Worm (Caenorhabditis elegans): ENCODE measurements around the gene clec-157.

clec-157 gene

DNA sequence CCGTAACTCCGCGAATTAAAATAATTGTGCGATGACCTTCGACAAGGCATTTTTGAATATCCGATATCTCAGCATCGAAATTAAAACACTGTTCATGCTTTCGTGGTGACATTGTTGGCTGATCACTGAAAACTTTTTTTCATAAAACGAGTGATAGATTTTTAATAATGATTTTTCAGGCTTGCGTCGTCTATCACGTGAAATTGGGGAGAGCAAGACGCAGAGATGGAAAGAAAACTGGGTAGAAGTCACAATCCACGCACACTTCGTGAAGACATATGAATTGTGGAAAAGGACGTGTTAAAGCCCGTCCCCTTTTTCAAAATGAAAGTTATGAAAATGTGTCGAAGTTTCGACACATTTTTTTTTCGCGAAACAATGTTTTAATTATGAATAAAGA lies 5.5 kb upstream of the clec-157 start, which contains the start of gene nonu-1:
nonu-1 (minus strand) TSS at position 169 of the 400 bp plus-strand sequence.
- TF ChIP-seq ceh-48 (tag; optimal IDR thresholded peaks at IDR 0.05) (no peak), hlh-30 (tag; optimal IDR thresholded peaks at IDR 0.05; ENCODE audit: insufficient read depth) (peak; percentile 81)

ce11 chrIII:4842173-4842572 lies 2.1 kb downstream of the clec-157 start, which contains the start of gene clec-156:
Gene clec-156 (minus strand): TSS chrIII:4842273.
- no peak for TF ChIP-seq ceh-6 (GFP tag; optimal IDR thresholded peaks at IDR 0.05)
- TF ChIP-seq fkh-10 (GFP tag; optimal IDR thresholded peaks at IDR 0.05), result no peak
- no peak for TF ChIP-seq ceh-14 (tag; optimal IDR thresholded peaks at IDR 0.05)
- no peak for TF ChIP-seq che-1 (tag; optimal IDR thresholded peaks at IDR 0.05)
- no peak for TF ChIP-seq ahr-1 (tag; optimal IDR thresholded peaks at IDR 0.05)
- TF ChIP-seq unc-3 (GFP tag; conservative IDR thresholded peaks at IDR 0.05), result no peak
- TF ChIP-seq unc-3 (tag; optimal IDR thresholded peaks at IDR 0.05), result no peak
- TF ChIP-seq odd-2 (tag; optimal IDR thresholded peaks at IDR 0.05), result no peak
- no peak for TF ChIP-seq pqm-1 (tag; optimal IDR thresholded peaks at IDR 0.05)
- TF ChIP-seq fkh-6 (tag; optimal IDR thresholded peaks at IDR 0.05), result no peak
- TF ChIP-seq C08G9.2 (tag; optimal IDR thresholded peaks at IDR 0.05), result no peak
- TF ChIP-seq ceh-2 (tag; optimal IDR thresholded peaks at IDR 0.05), result no peak
- no peak for TF ChIP-seq ttx-3 (tag; optimal IDR thresholded peaks at IDR 0.05)
- TF ChIP-seq ceh-45 (GFP tag; IDR thresholded peaks at IDR 0.05), result no peak
- TF ChIP-seq ceh-22 (tag; optimal IDR thresholded peaks at IDR 0.05), result no peak
- TF ChIP-seq ceh-48 (tag; optimal IDR thresholded peaks at IDR 0.05), result no peak
- TF ChIP-seq gmeb-2 (tag; optimal IDR thresholded peaks at IDR 0.05), result no peak
- TF ChIP-seq elt-4 (tag; optimal IDR thresholded peaks at IDR 0.05), result no peak

ce11 chrIII:4837429-4837828 lies 6.8 kb downstream of the clec-157 start, which contains the start of the genes acbp-7 and F26A1.19:
Gene acbp-7 (plus strand): TSS chrIII:4837729.
Gene F26A1.19 (plus strand): TSS chrIII:4837731.
- TF ChIP-seq F13H6.1 (tag; optimal IDR thresholded peaks at IDR 0.05), result no peak
- no peak for TF ChIP-seq pax-1 (tag; optimal IDR thresholded peaks at IDR 0.05)
- TF ChIP-seq pag-3 (tag; optimal IDR thresholded peaks at IDR 0.05; ENCODE audit: borderline replicate concordance), result no peak
- no peak for TF ChIP-seq che-1 (tag; optimal IDR thresholded peaks at IDR 0.05)
- TF ChIP-seq dmd-4 (tag; optimal IDR thresholded peaks at IDR 0.05; ENCODE audit: borderline replicate concordance), result no peak
- TF ChIP-seq hlh-30 (tag; optimal IDR thresholded peaks at IDR 0.05; ENCODE audit: insufficient read depth), result no peak
- TF ChIP-seq pat-9 (tag; optimal IDR thresholded peaks at IDR 0.05), result no peak
- TF ChIP-seq sox-4 (tag; optimal IDR thresholded peaks at IDR 0.05), result no peak
- no peak for TF ChIP-seq K02D7.2 (tag; optimal IDR thresholded peaks at IDR 0.05)
- TF ChIP-seq ceh-19 (GFP tag; optimal IDR thresholded peaks at IDR 0.05), result no peak
- no peak for TF ChIP-seq pqm-1 (tag; optimal IDR thresholded peaks at IDR 0.05)
- no peak for TF ChIP-seq dve-1 (tag; optimal IDR thresholded peaks at IDR 0.05)

DNA sequence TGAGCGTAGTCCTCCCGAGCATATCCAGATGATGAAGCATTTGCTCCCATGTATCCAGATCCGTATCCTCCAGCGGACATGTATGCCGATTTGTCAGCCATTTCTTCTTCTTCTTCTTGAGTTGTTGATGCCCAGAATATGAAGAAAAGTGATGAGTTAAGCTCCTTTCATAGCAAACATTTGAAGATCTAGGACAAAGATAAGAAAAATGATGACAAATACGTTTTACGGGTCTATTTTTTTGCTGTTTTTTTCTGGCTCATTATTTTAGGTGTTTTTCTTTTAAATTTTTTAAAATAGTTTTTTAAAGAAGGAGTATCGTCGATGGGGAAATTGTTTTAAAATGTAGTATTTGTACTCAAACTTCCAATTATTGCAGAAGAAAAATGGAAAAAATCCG lies 14.0 kb downstream of the clec-157 start, which contains the start of gene nspd-9:
nspd-9 (minus strand) TSS at position 101 of the 400 bp plus-strand sequence.
- TF ChIP-seq elt-2 (tag; optimal IDR thresholded peaks at IDR 0.05), result no peak
- TF ChIP-seq odd-2 (tag; optimal IDR thresholded peaks at IDR 0.05), result no peak
- TF ChIP-seq syd-9 (tag; optimal IDR thresholded peaks at IDR 0.05), result no peak
- TF ChIP-seq sdc-2 (tag; optimal IDR thresholded peaks at IDR 0.05), result no peak
- no peak for TF ChIP-seq lin-11 (tag; optimal IDR thresholded peaks at IDR 0.05)
- TF ChIP-seq unc-3 (GFP tag; conservative IDR thresholded peaks at IDR 0.05), result no peak
- TF ChIP-seq unc-3 (tag; optimal IDR thresholded peaks at IDR 0.05), result no peak
- no peak for TF ChIP-seq ahr-1 (tag; optimal IDR thresholded peaks at IDR 0.05)
- no peak for TF ChIP-seq unc-86 (tag; optimal IDR thresholded peaks at IDR 0.05)
- TF ChIP-seq ztf-16 (tag; optimal IDR thresholded peaks at IDR 0.05), result no peak
- no peak for TF ChIP-seq hlh-15 (tag; optimal IDR thresholded peaks at IDR 0.05)
- no peak for TF ChIP-seq nfya-1 (tag; optimal IDR thresholded peaks at IDR 0.05)
- TF ChIP-seq npax-4 (tag; optimal IDR thresholded peaks at IDR 0.05), result no peak
